Worm (Caenorhabditis elegans): ENCODE results near the gene F53F4.7.
A peak's percentile ranks its signal among the peaks of the same experiment; 100 is the strongest.

F53F4.7 gene

DNA sequence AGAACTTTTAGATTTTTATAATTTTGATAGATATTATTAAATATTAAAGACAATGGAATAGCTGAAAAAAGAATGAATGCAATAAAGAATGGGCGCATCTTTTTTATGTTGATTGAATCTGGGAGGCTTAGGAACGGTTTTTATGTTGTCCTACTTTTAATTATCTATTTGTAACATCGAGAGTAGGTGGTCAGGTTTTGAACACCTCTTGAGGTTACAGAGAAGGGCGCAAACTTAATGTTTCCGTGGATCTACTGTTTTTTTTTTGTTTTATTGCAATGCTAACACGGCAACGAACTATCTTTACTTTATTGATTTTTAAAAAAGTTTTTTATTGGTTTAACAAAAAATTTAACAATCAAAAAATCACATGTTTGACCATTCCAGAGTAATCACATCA lies at the start of gene F53F4.7:
F53F4.7 (minus strand) TSS at position 101 of the 400 bp plus-strand sequence.
- TF ChIP-seq zip-8 (tag; optimal IDR thresholded peaks at IDR 0.05) (no peak), blmp-1 (tag; optimal IDR thresholded peaks at IDR 0.05) (no peak), nhr-76 (tag; optimal IDR thresholded peaks at IDR 0.05) (no peak), nhr-28 (tag; optimal IDR thresholded peaks at IDR 0.05) (no peak), unc-62 (GFP tag; optimal IDR thresholded peaks at IDR 0.05) (no peak), ceh-83 (GFP tag; optimal IDR thresholded peaks at IDR 0.05) (no peak)

ce11 chrV:13660660-13661325 lies 47.0 kb upstream of the F53F4.7 start, which contains the start of gene letm-1:
TSS of gene letm-1 (plus strand) at chrV:13661257.
- TF ChIP-seq mep-1 (tag; optimal IDR thresholded peaks at IDR 0.05) (peak; percentile 4), mls-2 (tag; optimal IDR thresholded peaks at IDR 0.05) (no peak)

DNA sequence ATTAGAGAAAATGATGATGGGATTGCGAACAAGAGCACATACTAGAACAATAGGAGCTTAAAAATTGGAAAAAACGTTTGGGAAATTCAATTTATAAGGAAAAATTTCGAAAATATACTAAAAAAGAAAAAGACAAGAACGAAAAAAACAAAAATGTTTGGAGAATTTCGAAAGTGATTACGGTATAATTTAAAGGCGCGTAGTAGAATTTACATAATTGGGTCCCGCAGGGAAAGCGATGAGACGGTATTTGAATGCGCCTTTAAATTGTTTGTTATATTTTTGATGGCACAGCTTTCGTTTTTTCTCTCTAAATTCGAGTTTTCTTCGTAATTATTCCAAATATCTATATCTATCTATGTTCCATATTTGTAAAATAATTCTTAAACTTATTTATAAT lies 46.3 kb upstream of the F53F4.7 start:
- TF ChIP-seq tbx-8 (GFP tag; optimal IDR thresholded peaks at IDR 0.05) (no peak), mls-2 (tag; optimal IDR thresholded peaks at IDR 0.05) (no peak), bed-3 (GFP tag; optimal IDR thresholded peaks at IDR 0.05) (no peak), flh-1 (GFP tag; optimal IDR thresholded peaks at IDR 0.05) (no peak), nhr-237 (tag; optimal IDR thresholded peaks at IDR 0.05) (no peak), lin-13 (tag; optimal IDR thresholded peaks at IDR 0.05) (no peak), lin-32 (GFP tag; optimal IDR thresholded peaks at IDR 0.05) (no peak), snpc-4 (tag; optimal IDR thresholded peaks at IDR 0.05) (no peak), ces-1 (GFP tag; optimal IDR thresholded peaks at IDR 0.05) (no peak), mab-5 (tag; optimal IDR thresholded peaks at IDR 0.05) (no peak), nhr-2 (tag; optimal IDR thresholded peaks at IDR 0.05) (no peak), ceh-43 (GFP tag; optimal IDR thresholded peaks at IDR 0.05) (no peak), lsy-2 (tag; optimal IDR thresholded peaks at IDR 0.05) (no peak), unc-62 (GFP tag; optimal IDR thresholded peaks at IDR 0.05) (no peak), ham-2 (GFP tag; optimal IDR thresholded peaks at IDR 0.05) (no peak), mep-1 (tag; optimal IDR thresholded peaks at IDR 0.05) (no peak)

DNA sequence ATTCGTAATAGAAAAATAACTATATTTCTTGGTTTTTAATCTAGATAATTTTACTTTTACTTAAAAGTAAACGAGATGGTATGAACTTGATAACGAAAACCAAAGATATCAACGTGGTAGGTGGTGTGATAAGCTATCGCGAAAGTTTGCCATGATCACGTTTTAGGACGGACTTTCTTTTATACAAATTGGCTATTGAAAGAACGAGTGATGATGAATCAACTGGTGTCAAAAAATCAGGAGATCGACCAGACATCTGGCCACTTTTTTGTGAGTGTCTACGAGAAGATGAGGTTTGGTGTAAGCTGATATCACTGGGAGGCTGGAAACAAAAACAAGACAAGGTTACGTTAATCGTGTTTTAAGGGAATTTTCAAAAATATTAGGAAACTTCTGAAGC lies 45.4 kb upstream of the F53F4.7 start:
- no peak for TF ChIP-seq ceh-43 (GFP tag; optimal IDR thresholded peaks at IDR 0.05)
- no peak for TF ChIP-seq nhr-2 (tag; optimal IDR thresholded peaks at IDR 0.05)
- no peak for TF ChIP-seq snpc-4 (tag; optimal IDR thresholded peaks at IDR 0.05)
- no peak for TF ChIP-seq bed-3 (GFP tag; optimal IDR thresholded peaks at IDR 0.05)
- no peak for TF ChIP-seq nhr-76 (tag; optimal IDR thresholded peaks at IDR 0.05)
- TF ChIP-seq flh-1 (GFP tag; optimal IDR thresholded peaks at IDR 0.05) = no peak
- no peak for TF ChIP-seq ham-2 (GFP tag; optimal IDR thresholded peaks at IDR 0.05)
- no peak for TF ChIP-seq mab-5 (tag; optimal IDR thresholded peaks at IDR 0.05)
- TF ChIP-seq mls-2 (tag; optimal IDR thresholded peaks at IDR 0.05) = no peak
- TF ChIP-seq ces-1 (GFP tag; optimal IDR thresholded peaks at IDR 0.05) = no peak
- no peak for TF ChIP-seq ztf-11 (tag; optimal IDR thresholded peaks at IDR 0.05)
- no peak for TF ChIP-seq unc-120 (tag; optimal IDR thresholded peaks at IDR 0.05; ENCODE audit: poor library complexity, severe bottlenecking)

- TF ChIP-seq sptf-1 (tag; optimal IDR thresholded peaks at IDR 0.05) (no peak), ztf-11 (tag; optimal IDR thresholded peaks at IDR 0.05) (no peak), unc-120 (tag; optimal IDR thresholded peaks at IDR 0.05; ENCODE audit: poor library complexity, severe bottlenecking) (no peak), flh-1 (GFP tag; optimal IDR thresholded peaks at IDR 0.05) (no peak), nhr-76 (tag; optimal IDR thresholded peaks at IDR 0.05) (no peak), nhr-237 (tag; optimal IDR thresholded peaks at IDR 0.05) (no peak), nhr-28 (tag; optimal IDR thresholded peaks at IDR 0.05) (no peak)
Measured at ce11 chrV:13658577-13658976, 44.8 kb upstream of the F53F4.7 start.

- peak; percentile 72 for TF ChIP-seq hlh-1 (tag; optimal IDR thresholded peaks at IDR 0.05)
- no peak for TF ChIP-seq nhr-28 (tag; optimal IDR thresholded peaks at IDR 0.05)
- no peak for TF ChIP-seq nhr-237 (tag; optimal IDR thresholded peaks at IDR 0.05)
- TF ChIP-seq ceh-83 (GFP tag; optimal IDR thresholded peaks at IDR 0.05) = no peak
- TF ChIP-seq ztf-11 (tag; optimal IDR thresholded peaks at IDR 0.05) = no peak
- TF ChIP-seq unc-62 (GFP tag; optimal IDR thresholded peaks at IDR 0.05) = peak; percentile 44
- no peak for TF ChIP-seq mep-1 (tag; optimal IDR thresholded peaks at IDR 0.05)
- TF ChIP-seq elt-1 (tag; optimal IDR thresholded peaks at IDR 0.05; ENCODE audit: borderline replicate concordance, insufficient read depth) = no peak
- no peak for TF ChIP-seq nhr-12 (tag; optimal IDR thresholded peaks at IDR 0.05)
Measured at ce11 chrV:13657841-13658338, 44.1 kb upstream of the F53F4.7 start.

All from whole organism, mixed stage, embryonic.